Worm (Caenorhabditis elegans): ENCODE measurements around the gene srw-138.

- no peak for TF ChIP-seq tbx-11 (GFP tag; IDR thresholded peaks at IDR 0.05)
- no peak for TF ChIP-seq pes-1 (GFP tag; IDR thresholded peaks at IDR 0.05)
- TF ChIP-seq aly-1 (tag; optimal IDR thresholded peaks at IDR 0.05): no peak
- TF ChIP-seq flt-1 (GFP tag; IDR thresholded peaks at IDR 0.05): no peak
- TF ChIP-seq ama-1 (optimal IDR thresholded peaks at IDR 0.05): no peak
- no peak for TF ChIP-seq F13C5.2 (tag; optimal IDR thresholded peaks at IDR 0.05)
- no peak for TF ChIP-seq ets-7 (tag; optimal IDR thresholded peaks at IDR 0.05)
Measured at ce11 chrV:2931252-2931651, 31.6 kb downstream of the srw-138 start, which contains the start of gene C31B8.1.

All from whole organism, early embryonic.